Worm (Caenorhabditis elegans): ENCODE data around the gene F17C11.11.

- TF ChIP-seq mep-1 (tag; optimal IDR thresholded peaks at IDR 0.05) (no peak), nhr-237 (tag; optimal IDR thresholded peaks at IDR 0.05) (no peak), ztf-11 (tag; optimal IDR thresholded peaks at IDR 0.05) (no peak)
These were observed 33.8 kb downstream of the F17C11.11 start for ce11 chrV:10904795-10905194.
